Fruit fly (Drosophila melanogaster) whole organism, embryonic: Measurements from ENCODE around the gene CG16956.
A peak's percentile ranks its signal among the peaks of the same experiment; 100 is the strongest.

Experiments used
- Asciz ChIP-seq: fragments of 200-800 bp; sonication (Bioruptor generic); optimal IDR thresholded peaks from 2 replicates; lab custom pipeline; 2017; ENCODE audit warnings: missing biosample characterization, mild to moderate bottlenecking, missing genetic modification characterization, missing genetic modification reagents
- CG11247 ChIP-seq: fragments of 200-800 bp; sonication (Bioruptor generic); IDR thresholded peaks from 2 replicates; pipeline ENCODE4 v1.3.6; 2022; ENCODE audit warnings: missing biosample characterization, missing genetic modification characterization
- CG12155 ChIP-seq: fragments of 200-800 bp; sonication (Bioruptor generic); optimal IDR thresholded peaks from 3 replicates; lab custom pipeline; 2016; ENCODE audit warnings: missing biosample characterization, missing genetic modification characterization
- CG12942 ChIP-seq: fragments of 200-800 bp; sonication (Bioruptor generic); optimal IDR thresholded peaks from 3 replicates; lab custom pipeline; 2016; ENCODE audit warnings: missing biosample characterization, missing genetic modification characterization
- CG13123 ChIP-seq: fragments of 200-800 bp; sonication (Bioruptor generic); optimal IDR thresholded peaks from 2 replicates; lab custom pipeline; 2016; ENCODE audit warnings: missing biosample characterization, missing genetic modification characterization
- CG14014 ChIP-seq: fragments of 200-800 bp; sonication (Bioruptor generic); IDR thresholded peaks from 2 replicates; pipeline ENCODE4 v1.3.6; 2022; ENCODE audit warnings: missing biosample characterization, missing genetic modification characterization
- CG17612 ChIP-seq: fragments of 200-800 bp; sonication (Bioruptor generic); IDR thresholded peaks from 2 replicates; pipeline ENCODE4 v1.3.6; 2022; ENCODE audit warnings: missing biosample characterization, missing genetic modification characterization
- CG18764 ChIP-seq: fragments of 200-800 bp; sonication (Bioruptor generic); optimal IDR thresholded peaks from 3 replicates; lab custom pipeline; 2016; ENCODE audit warnings: missing biosample characterization, missing genetic modification characterization
- CG2116 ChIP-seq: fragments of 200-800 bp; sonication (Bioruptor generic); optimal IDR thresholded peaks from 3 replicates; lab custom pipeline; 2018; ENCODE audit warnings: missing biosample characterization, mild to moderate bottlenecking, missing genetic modification characterization
- CG30020 ChIP-seq: fragments of 200-800 bp; optimal IDR thresholded peaks from 2 replicates; lab custom pipeline; 2019; ENCODE audit warnings: missing biosample characterization, mild to moderate bottlenecking, missing genetic modification characterization, moderate library complexity
- CG33213 ChIP-seq: fragments of 200-800 bp; sonication (Bioruptor generic); optimal IDR thresholded peaks from 3 replicates; lab custom pipeline; 2016; ENCODE audit warnings: missing biosample characterization, missing genetic modification characterization
- CG34224 ChIP-seq: fragments of 200-800 bp; sonication (Bioruptor generic); IDR thresholded peaks from 3 replicates; pipeline ENCODE4 v1.3.6; 2022; ENCODE audit warnings: missing biosample characterization, missing genetic modification characterization; ENCODE audit not compliant: partially characterized antibody
- CG4328 ChIP-seq: fragments of 200-800 bp; sonication (Bioruptor generic); optimal IDR thresholded peaks from 3 replicates; lab custom pipeline; 2017; ENCODE audit warnings: missing biosample characterization, missing genetic modification reagents, missing genetic modification characterization
- CG4617 ChIP-seq: fragments of 200-800 bp; sonication (Bioruptor generic); optimal IDR thresholded peaks from 3 replicates; lab custom pipeline; 2016; ENCODE audit warnings: missing biosample characterization, missing genetic modification characterization, borderline replicate concordance
- CG4820 ChIP-seq: fragments of 200-800 bp; sonication (Bioruptor generic); optimal IDR thresholded peaks from 3 replicates; lab custom pipeline; 2016; ENCODE audit warnings: missing biosample characterization, missing genetic modification characterization
- CG7786 ChIP-seq: fragments of 200-800 bp; sonication (Bioruptor generic); optimal IDR thresholded peaks from 2 replicates; lab custom pipeline; 2016; ENCODE audit warnings: missing biosample characterization, missing genetic modification characterization
- CG8388 ChIP-seq: fragments of 200-800 bp; sonication (Bioruptor generic); optimal IDR thresholded peaks from 2 replicates; lab custom pipeline; 2019; ENCODE audit warnings: missing biosample characterization, mild to moderate bottlenecking, missing genetic modification characterization, moderate library complexity
- CG9437 ChIP-seq: fragments of 200-800 bp; sonication (Bioruptor generic); optimal IDR thresholded peaks from 2 replicates; lab custom pipeline; 2018; ENCODE audit warnings: missing biosample characterization, mild to moderate bottlenecking, missing genetic modification characterization
- CG9797 ChIP-seq: fragments of 200-800 bp; sonication (Bioruptor generic); optimal IDR thresholded peaks from 3 replicates; lab custom pipeline; 2018; ENCODE audit warnings: missing biosample characterization, mild to moderate bottlenecking, missing genetic modification characterization
- CG9817 ChIP-seq: fragments of 200-800 bp; sonication (Bioruptor generic); optimal IDR thresholded peaks from 2 replicates; lab custom pipeline; 2018; ENCODE audit warnings: missing biosample characterization, mild to moderate bottlenecking, missing genetic modification characterization, moderate library complexity
- CG9932 ChIP-seq: fragments of 200-800 bp; sonication (Bioruptor generic); IDR thresholded peaks from 2 replicates; pipeline ENCODE4 v1.3.6; 2022; ENCODE audit warnings: missing biosample characterization, missing genetic modification characterization
- Chrac-16 ChIP-seq: fragments of 200-800 bp; sonication (Bioruptor generic); optimal IDR thresholded peaks from 3 replicates; lab custom pipeline; 2016; ENCODE audit warnings: missing biosample characterization, missing genetic modification characterization
- Dbx ChIP-seq: fragments of 200-800 bp; sonication (Bioruptor generic); IDR thresholded peaks from 3 replicates; pipeline ENCODE4 v1.3.6; 2022; ENCODE audit warnings: missing biosample characterization, missing genetic modification characterization
- E2f2 ChIP-seq: fragments of 200-800 bp; sonication (Bioruptor generic); IDR thresholded peaks from 2 replicates; pipeline ENCODE4 v1.3.6; 2022; ENCODE audit warnings: missing biosample characterization, missing genetic modification characterization
- Elba2 ChIP-seq: fragments of 200-800 bp; sonication (Bioruptor generic); optimal IDR thresholded peaks from 3 replicates; lab custom pipeline; 2016; ENCODE audit warnings: missing biosample characterization, missing genetic modification characterization
- Hr3 ChIP-seq: fragments of 200-800 bp; sonication (Bioruptor generic); optimal IDR thresholded peaks from 3 replicates; lab custom pipeline; 2016; ENCODE audit warnings: missing biosample characterization, missing genetic modification characterization
- Hr51 ChIP-seq, 2 experiments: fragments of 200-800 bp; sonication (Bioruptor generic); optimal IDR thresholded peaks; 2 replicates in 1 of 2; 3 replicates in 1 of 2; lab custom pipeline; 2016 to 2018; ENCODE audit warnings: missing biosample characterization in 2 of 2, missing genetic modification characterization in 2 of 2, mild to moderate bottlenecking in 1 of 2, moderate library complexity in 1 of 2
- Mes4 ChIP-seq: fragments of 200-800 bp; sonication (Bioruptor generic); optimal IDR thresholded peaks from 2 replicates; lab custom pipeline; 2016; ENCODE audit warnings: missing biosample characterization, missing genetic modification characterization
- Ssrp ChIP-seq: fragments of 200-800 bp; sonication (Bioruptor generic); optimal IDR thresholded peaks from 2 replicates; lab custom pipeline; 2018; ENCODE audit warnings: missing biosample characterization, mild to moderate bottlenecking, missing genetic modification characterization, moderate library complexity
- Xrp1 ChIP-seq: fragments of 200-800 bp; sonication (Bioruptor generic); IDR thresholded peaks from 2 replicates; pipeline ENCODE4 v1.3.6; 2022; ENCODE audit warnings: missing biosample characterization, missing genetic modification characterization
- amos ChIP-seq: fragments of 200-800 bp; sonication (Bioruptor generic); IDR thresholded peaks from 2 replicates; pipeline ENCODE4 v1.3.6; 2022; ENCODE audit warnings: missing biosample characterization, missing genetic modification characterization; ENCODE audit not compliant: partially characterized antibody
- az2 ChIP-seq: fragments of 200-800 bp; sonication (Bioruptor generic); optimal IDR thresholded peaks from 3 replicates; lab custom pipeline; 2016; ENCODE audit warnings: missing biosample characterization, missing genetic modification characterization
- bab2 ChIP-seq: fragments of 200-800 bp; sonication (Bioruptor generic); optimal IDR thresholded peaks from 2 replicates; lab custom pipeline; 2016; ENCODE audit warnings: missing biosample characterization, missing genetic modification characterization
- crp ChIP-seq, 2 experiments: fragments of 200-800 bp; sonication (Bioruptor generic); optimal IDR thresholded peaks; 2 replicates in 1 of 2; 3 replicates in 1 of 2; lab custom pipeline; 2017; ENCODE audit warnings: missing biosample characterization in 2 of 2, missing genetic modification characterization in 2 of 2, mild to moderate bottlenecking in 1 of 2, moderate library complexity in 1 of 2
- cwo ChIP-seq: fragments of 200-800 bp; sonication (Bioruptor generic); optimal IDR thresholded peaks from 3 replicates; lab custom pipeline; 2017; ENCODE audit warnings: missing biosample characterization, missing genetic modification characterization, mild to moderate bottlenecking, moderate library complexity, missing genetic modification reagents
- dysf ChIP-seq: fragments of 200-800 bp; sonication (Bioruptor generic); IDR thresholded peaks from 3 replicates; pipeline ENCODE4 v1.3.6; 2022; ENCODE audit warnings: missing biosample characterization, missing genetic modification characterization
- fd3F ChIP-seq: fragments of 200-800 bp; sonication (Bioruptor generic); optimal IDR thresholded peaks from 2 replicates; lab custom pipeline; 2018; ENCODE audit warnings: missing biosample characterization, mild to moderate bottlenecking, missing genetic modification characterization, moderate library complexity
- klu ChIP-seq: fragments of 200-800 bp; sonication (Bioruptor generic); IDR thresholded peaks from 2 replicates; pipeline ENCODE4 v1.3.6; 2022; ENCODE audit warnings: missing biosample characterization, missing genetic modification characterization
- lmd ChIP-seq: fragments of 200-800 bp; sonication (Bioruptor generic); IDR thresholded peaks from 2 replicates; pipeline ENCODE4 v1.3.6; 2022; ENCODE audit warnings: missing biosample characterization, missing genetic modification characterization
- lov ChIP-seq, 2 experiments: fragments of 200-800 bp in 1 of 2; fragments of >200 bp in 1 of 2; sonication (Bioruptor generic) in 1 of 2; IDR thresholded peaks in 1 of 2; optimal IDR thresholded peaks in 1 of 2; 2 replicates in 1 of 2; 3 replicates in 1 of 2; pipeline versions ENCODE4 v1.3.6 to Lab custom; 2017 to 2022; ENCODE audit warnings: missing biosample characterization in 1 of 2, missing genetic modification characterization in 1 of 2
- prd ChIP-seq, 3 experiments: fragments of >200 bp in 2 of 3; fragments of 200-800 bp in 1 of 3; sonication (Bioruptor generic) in 1 of 3; optimal IDR thresholded peaks in 2 of 3; IDR thresholded peaks in 1 of 3; 2 replicates in 2 of 3; 3 replicates in 1 of 3; pipeline versions ENCODE4 v1.3.6 to Lab custom; 2017 to 2022; ENCODE audit warnings: missing biosample characterization in 1 of 3, missing genetic modification characterization in 1 of 3
- row ChIP-seq: fragments of 200-800 bp; sonication (Bioruptor generic); IDR thresholded peaks from 3 replicates; pipeline ENCODE4 v1.3.6; 2022; ENCODE audit warnings: missing biosample characterization, missing genetic modification characterization
- schlank ChIP-seq: fragments of 200-800 bp; sonication (Bioruptor generic); optimal IDR thresholded peaks from 2 replicates; lab custom pipeline; 2018; ENCODE audit warnings: missing biosample characterization, mild to moderate bottlenecking, missing genetic modification characterization
- slbo ChIP-seq: fragments of 200-800 bp; sonication (Bioruptor generic); IDR thresholded peaks from 2 replicates; pipeline ENCODE4 v1.3.6; 2022; ENCODE audit warnings: missing biosample characterization, missing genetic modification characterization
- stwl ChIP-seq: fragments of 200-800 bp; sonication (Bioruptor generic); optimal IDR thresholded peaks from 3 replicates; lab custom pipeline; 2018; ENCODE audit warnings: missing biosample characterization, mild to moderate bottlenecking, missing genetic modification characterization, moderate library complexity
- tin ChIP-seq: fragments of 200-800 bp; sonication (Bioruptor generic); optimal IDR thresholded peaks from 3 replicates; lab custom pipeline; 2016; ENCODE audit warnings: missing biosample characterization, missing genetic modification characterization
- tna ChIP-seq: fragments of 200-800 bp; sonication (Bioruptor generic); IDR thresholded peaks from 2 replicates; pipeline ENCODE4 v1.3.6; 2022; ENCODE audit warnings: missing biosample characterization, missing genetic modification characterization; ENCODE audit not compliant: partially characterized antibody
- wdn ChIP-seq: fragments of 200-800 bp; sonication (Bioruptor generic); IDR thresholded peaks from 2 replicates; pipeline ENCODE4 v1.3.6; 2022; ENCODE audit warnings: missing biosample characterization, missing genetic modification characterization

Gene CG16956

DNA sequence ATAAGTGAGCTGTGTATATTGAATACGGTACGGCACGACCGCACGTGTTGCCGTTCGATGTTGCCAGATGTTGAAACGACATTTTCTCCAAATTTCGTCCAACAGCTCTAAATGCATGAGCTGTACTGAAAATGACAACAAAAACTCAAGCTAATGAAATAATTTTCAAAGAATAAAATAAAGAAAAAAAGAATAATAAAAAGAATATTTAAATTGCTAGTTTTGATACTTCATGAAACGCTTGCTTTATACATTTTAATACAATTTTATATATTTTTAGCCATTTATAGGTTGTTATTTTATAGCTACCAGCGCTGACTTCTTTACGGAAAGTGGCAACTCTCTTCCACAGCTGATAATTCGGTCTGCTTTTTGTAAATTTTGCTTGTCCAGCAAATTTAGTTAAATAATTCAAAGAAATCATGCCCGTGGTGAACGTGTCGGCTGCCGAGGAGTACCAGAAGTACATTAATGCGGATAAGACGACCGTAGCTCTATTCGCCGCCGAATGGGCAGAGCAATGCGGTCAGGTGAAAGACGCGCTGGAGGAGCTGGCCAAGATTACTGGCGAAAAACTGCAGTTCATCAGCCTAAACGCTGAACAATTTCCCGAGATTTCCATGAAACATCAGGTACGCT lies 48.1 kb downstream of the CG16956 start, which contains the start of the genes Nnp-1 and Grx3 (continued):
- no peak for TF ChIP-seq lov (optimal IDR thresholded peaks at IDR 0.05; lab: Kevin White, UChicago)
- TF ChIP-seq lov (GFP tag; IDR thresholded peaks at IDR 0.05; lab: Robert Waterston, UW): no peak
- TF ChIP-seq CG34224: 0 out of 3 replicates have a peak, but pooled peaks have one; percentile 11
- no peak for TF ChIP-seq CG33213
- peak; percentile 16; the same call in 1 of the 3 replicates for TF ChIP-seq Dbx
- peak; percentile 71 for TF ChIP-seq CG9932 (GFP tag; lab: Robert Waterston, UW)
- no peak for TF ChIP-seq CG11247 (GFP tag; lab: Robert Waterston, UW)
- no peak for TF ChIP-seq Asciz (GFP tag; lab: Kevin White, UChicago)
- no peak for TF ChIP-seq amos
- TF ChIP-seq Mes4 (GFP tag; lab: Kevin White, UChicago): no peak
- TF ChIP-seq Chrac-16 (GFP tag; lab: Kevin White, UChicago): peak; percentile 35
- TF ChIP-seq CG4328 (GFP tag; lab: Kevin White, UChicago): peak; percentile 34
- TF ChIP-seq CG12942 (GFP tag; lab: Kevin White, UChicago): peak; percentile 27
- TF ChIP-seq klu (GFP tag; lab: Robert Waterston, UW): peak; percentile 14; the same call in 1 of the 2 replicates
- peak; percentile 29 for TF ChIP-seq Ssrp
- TF ChIP-seq lmd: peak; percentile 32; the same call in 1 of the 2 replicates
- TF ChIP-seq CG8388: no peak
- no peak for TF ChIP-seq CG7786
- peak; percentile 45 for TF ChIP-seq CG4820 (GFP tag; lab: Kevin White, UChicago)
- TF ChIP-seq CG9437 (GFP tag; lab: Kevin White, UChicago): peak; percentile 60
- TF ChIP-seq Elba2 (GFP tag; lab: Kevin White, UChicago): no peak
- TF ChIP-seq CG13123: no peak
- peak; percentile 92 for TF ChIP-seq row (GFP tag; lab: Robert Waterston, UW)
- peak; percentile 54 for TF ChIP-seq tin
- peak; percentile 65 for TF ChIP-seq CG30020 (tag; lab: Kevin White, UChicago)
- peak; percentile 46; the same call in 1 of the 3 replicates for TF ChIP-seq dysf
- peak; percentile 54 for TF ChIP-seq CG2116 (GFP tag; lab: Kevin White, UChicago)
- no peak for TF ChIP-seq schlank (tag; lab: Kevin White, UChicago)
- 0 out of 2 replicates have a peak, but pooled peaks have one; percentile 16 for TF ChIP-seq E2f2 (GFP tag; lab: Robert Waterston, UW)
- TF ChIP-seq crp (GFP tag; optimal IDR thresholded peaks at IDR 0.05; lab: Kevin White, UChicago): peak; percentile 64 to 91
- peak; percentile 58 for TF ChIP-seq Xrp1
- TF ChIP-seq CG4617 (GFP tag; lab: Kevin White, UChicago): peak; percentile 62
- peak; percentile 21 for TF ChIP-seq az2
- TF ChIP-seq Hr51 (GFP tag; optimal IDR thresholded peaks at IDR 0.05; lab: Kevin White, UChicago): no peak
- TF ChIP-seq wdn (GFP tag; lab: Robert Waterston, UW): peak; percentile 20; the same call in 1 of the 2 replicates
- TF ChIP-seq CG14014: no peak
- TF ChIP-seq CG9817: peak; percentile 73
- no peak for TF ChIP-seq bab2
- peak; percentile 41 for TF ChIP-seq CG9797 (GFP tag; lab: Kevin White, UChicago)
- TF ChIP-seq prd (optimal IDR thresholded peaks at IDR 0.05; lab: Kevin White, UChicago): no peak
- TF ChIP-seq prd (GFP tag; IDR thresholded peaks at IDR 0.05; lab: Robert Waterston, UW): peak; percentile 58; the same call in 1 of the 3 replicates
- peak; percentile 43 for TF ChIP-seq CG18764 (GFP tag; lab: Kevin White, UChicago)
- TF ChIP-seq slbo (GFP tag; lab: Robert Waterston, UW): peak; percentile 72
- peak; percentile 61 for TF ChIP-seq CG12155 (GFP tag; lab: Kevin White, UChicago)
- TF ChIP-seq CG17612 (GFP tag; lab: Robert Waterston, UW): no peak
- peak; percentile 51 for TF ChIP-seq fd3F (GFP tag; lab: Kevin White, UChicago)
- peak; percentile 70 for TF ChIP-seq Hr3 (GFP tag; lab: Kevin White, UChicago)
- peak; percentile 98 for TF ChIP-seq cwo (GFP tag; lab: Kevin White, UChicago)
- TF ChIP-seq tna (GFP tag; lab: Robert Waterston, UW): 0 out of 2 replicates have a peak, but pooled peaks have one; percentile 12
- peak; percentile 49 for TF ChIP-seq stwl (tag; lab: Kevin White, UChicago)
